Worm (Caenorhabditis elegans): Measurements from ENCODE around the gene srxa-9.
A peak's percentile ranks its signal among the peaks of the same experiment; 100 is the strongest.

Gene srxa-9

ce11 chrX:15724994-15725393, 21.8 kb upstream of the srxa-9 start:
- peak; percentile 66 for TF ChIP-seq F13H6.1 (tag; optimal IDR thresholded peaks at IDR 0.05)
- TF ChIP-seq unc-62 (GFP tag; optimal IDR thresholded peaks at IDR 0.05), result no peak
- no peak for TF ChIP-seq lin-39 (tag; optimal IDR thresholded peaks at IDR 0.05)
- TF ChIP-seq unc-55 (GFP tag; optimal IDR thresholded peaks at IDR 0.05), result peak; percentile 57
- no peak for TF ChIP-seq elt-3 (tag; optimal IDR thresholded peaks at IDR 0.05)
- TF ChIP-seq alr-1 (tag; optimal IDR thresholded peaks at IDR 0.05), result no peak
- no peak for TF ChIP-seq dmd-4 (tag; optimal IDR thresholded peaks at IDR 0.05)
- TF ChIP-seq gmeb-1 (tag; optimal IDR thresholded peaks at IDR 0.05), result peak; percentile 63
- no peak for TF ChIP-seq nhr-21 (tag; optimal IDR thresholded peaks at IDR 0.05)
- TF ChIP-seq snpc-4 (tag; optimal IDR thresholded peaks at IDR 0.05), result peak; percentile 34
- TF ChIP-seq unc-39 (tag; optimal IDR thresholded peaks at IDR 0.05), result no peak
- TF ChIP-seq lin-11 (tag; optimal IDR thresholded peaks at IDR 0.05), result peak; percentile 37
- TF ChIP-seq mbf-1 (tag; optimal IDR thresholded peaks at IDR 0.05), result no peak
- no peak for TF ChIP-seq nhr-77 (tag; optimal IDR thresholded peaks at IDR 0.05)
- no peak for TF ChIP-seq lin-13 (GFP tag; optimal IDR thresholded peaks at IDR 0.05)
- TF ChIP-seq ztf-1 (GFP tag; conservative IDR thresholded peaks at IDR 0.05), result no peak
- no peak for TF ChIP-seq R02D3.7 (tag; optimal IDR thresholded peaks at IDR 0.05)
- no peak for TF ChIP-seq zag-1 (tag; optimal IDR thresholded peaks at IDR 0.05)
- no peak for TF ChIP-seq peb-1 (tag; optimal IDR thresholded peaks at IDR 0.05)
- TF ChIP-seq sma-3 (GFP tag; optimal IDR thresholded peaks at IDR 0.05), result peak; percentile 35
- no peak for TF ChIP-seq nhr-23 (tag; optimal IDR thresholded peaks at IDR 0.05)
- TF ChIP-seq ztf-11 (tag; optimal IDR thresholded peaks at IDR 0.05), result no peak
- TF ChIP-seq ZK546.5 (tag; optimal IDR thresholded peaks at IDR 0.05), result no peak
- no peak for TF ChIP-seq skn-1 (tag; optimal IDR thresholded peaks at IDR 0.05)
- TF ChIP-seq nhr-129 (tag; optimal IDR thresholded peaks at IDR 0.05), result peak; percentile 66
- no peak for TF ChIP-seq nhr-12 (tag; optimal IDR thresholded peaks at IDR 0.05)
- TF ChIP-seq nhr-6 (tag; optimal IDR thresholded peaks at IDR 0.05), result no peak
- TF ChIP-seq nhr-11 (tag; optimal IDR thresholded peaks at IDR 0.05), result no peak
- no peak for TF ChIP-seq lsy-2 (tag; optimal IDR thresholded peaks at IDR 0.05)
- no peak for TF ChIP-seq ztf-4 (tag; optimal IDR thresholded peaks at IDR 0.05)
- peak; percentile 75 for TF ChIP-seq sma-9 (GFP tag; optimal IDR thresholded peaks at IDR 0.05)
- no peak for TF ChIP-seq sma-9 (tag; optimal IDR thresholded peaks at IDR 0.05)
- TF ChIP-seq ama-1 (optimal IDR thresholded peaks at IDR 0.05), result no peak
- TF ChIP-seq fos-1 (tag; optimal IDR thresholded peaks at IDR 0.05), result peak; percentile 43
- TF ChIP-seq Y55F3AM.14 (GFP tag; optimal IDR thresholded peaks at IDR 0.05), result no peak
- TF ChIP-seq mab-5 (tag; optimal IDR thresholded peaks at IDR 0.05), result no peak
- TF ChIP-seq nhr-10 (tag; optimal IDR thresholded peaks at IDR 0.05), result no peak
- no peak for TF ChIP-seq aly-2 (tag; optimal IDR thresholded peaks at IDR 0.05)
- peak; percentile 70 for TF ChIP-seq C34F6.9 (tag; optimal IDR thresholded peaks at IDR 0.05)
- TF ChIP-seq blmp-1 (tag; optimal IDR thresholded peaks at IDR 0.05; ENCODE audit: insufficient read depth), result peak; percentile 67
- TF ChIP-seq crh-2 (tag; optimal IDR thresholded peaks at IDR 0.05), result peak; percentile 43
- TF ChIP-seq sem-4 (tag; optimal IDR thresholded peaks at IDR 0.05), result peak; percentile 41
- no peak for TF ChIP-seq nhr-25 (tag; optimal IDR thresholded peaks at IDR 0.05)
- no peak for TF ChIP-seq elt-1 (tag; optimal IDR thresholded peaks at IDR 0.05)
- TF ChIP-seq mdl-1 (tag; optimal IDR thresholded peaks at IDR 0.05), result no peak
- TF ChIP-seq nhr-237 (tag; optimal IDR thresholded peaks at IDR 0.05), result no peak
- TF ChIP-seq ceh-16 (tag; optimal IDR thresholded peaks at IDR 0.05), result peak; percentile 40
- no peak for TF ChIP-seq ceh-82 (tag; optimal IDR thresholded peaks at IDR 0.05)
- TF ChIP-seq egl-27 (tag; optimal IDR thresholded peaks at IDR 0.05), result no peak
